Fruit fly (Drosophila melanogaster) whole organism, embryonic: ENCODE results near the gene Tis11.

Experiments
- Awh ChIP-seq: fragments of 200-800 bp; sonication (Bioruptor generic); IDR thresholded peaks from 2 replicates; pipeline ENCODE4, ENCODE4 v1.3.6; 2022; ENCODE audit warnings: missing biosample characterization, missing genetic modification characterization
- CG10274 ChIP-seq: fragments of 200-800 bp; sonication (Bioruptor generic); optimal IDR thresholded peaks from 3 replicates; lab custom pipeline; 2017; ENCODE audit warnings: missing biosample characterization, mild to moderate bottlenecking, missing genetic modification characterization
- CG12391 ChIP-seq: fragments of 200-800 bp; sonication (Bioruptor generic); optimal IDR thresholded peaks from 3 replicates; lab custom pipeline; 2018; ENCODE audit warnings: missing biosample characterization, mild to moderate bottlenecking, missing genetic modification characterization, moderate library complexity
- CG14667 ChIP-seq: fragments of 200-800 bp; sonication (Bioruptor generic); IDR thresholded peaks from 2 replicates; pipeline ENCODE4 v1.3.6; 2022; ENCODE audit warnings: missing biosample characterization, missing genetic modification characterization
- CG14860 ChIP-seq: fragments of 200-800 bp; sonication (Bioruptor generic); IDR thresholded peaks from 3 replicates; pipeline ENCODE4 v1.3.6; 2022; ENCODE audit warnings: missing biosample characterization, missing genetic modification characterization; ENCODE audit not compliant: partially characterized antibody
- CG15269 ChIP-seq: fragments of 200-800 bp; sonication (Bioruptor generic); optimal IDR thresholded peaks from 2 replicates; lab custom pipeline; 2018; ENCODE audit warnings: missing biosample characterization, mild to moderate bottlenecking, missing genetic modification characterization, moderate library complexity
- CG15479 ChIP-seq: fragments of 200-800 bp; sonication (Bioruptor generic); optimal IDR thresholded peaks from 3 replicates; lab custom pipeline; 2019; ENCODE audit warnings: missing biosample characterization, mild to moderate bottlenecking, missing genetic modification characterization, moderate library complexity
- CG17186 ChIP-seq: fragments of 200-800 bp; sonication (Bioruptor generic); optimal IDR thresholded peaks from 3 replicates; lab custom pipeline; 2017; ENCODE audit warnings: missing biosample characterization, missing genetic modification reagents, missing genetic modification characterization
- CG17359 ChIP-seq: fragments of 200-800 bp; sonication (Bioruptor generic); optimal IDR thresholded peaks from 3 replicates; lab custom pipeline; 2018; ENCODE audit warnings: missing biosample characterization, mild to moderate bottlenecking, missing genetic modification characterization, moderate library complexity
- CG17361 ChIP-seq: fragments of 200-800 bp; sonication (Bioruptor generic); IDR thresholded peaks from 3 replicates; pipeline ENCODE4 v1.3.6; 2022; ENCODE audit warnings: missing biosample characterization, missing genetic modification characterization
- CG17385 ChIP-seq: fragments of 200-800 bp; sonication (Bioruptor generic); optimal IDR thresholded peaks from 3 replicates; lab custom pipeline; 2018; ENCODE audit warnings: missing biosample characterization, mild to moderate bottlenecking, missing genetic modification characterization
- CG17568 ChIP-seq: fragments of 200-800 bp; sonication (Bioruptor generic); optimal IDR thresholded peaks from 2 replicates; lab custom pipeline; 2018; ENCODE audit warnings: missing biosample characterization, mild to moderate bottlenecking, missing genetic modification characterization, moderate library complexity
- CG18011 ChIP-seq: fragments of 200-800 bp; sonication (Bioruptor generic); optimal IDR thresholded peaks from 2 replicates; lab custom pipeline; 2017; ENCODE audit warnings: missing biosample characterization, missing genetic modification characterization, mild to moderate bottlenecking, moderate library complexity, missing genotype
- CG30403 ChIP-seq: fragments of 200-800 bp; sonication (Bioruptor generic); optimal IDR thresholded peaks from 3 replicates; lab custom pipeline; 2016; ENCODE audit warnings: missing biosample characterization, missing genetic modification characterization
- CG31224 ChIP-seq: fragments of 200-800 bp; sonication (Bioruptor generic); IDR thresholded peaks from 2 replicates; pipeline ENCODE4 v1.3.6; 2022; ENCODE audit warnings: missing biosample characterization, missing genetic modification characterization
- CG42726 ChIP-seq: fragments of 200-800 bp; sonication (Bioruptor generic); IDR thresholded peaks from 2 replicates; pipeline ENCODE4 v1.3.6; 2022; ENCODE audit warnings: missing biosample characterization, missing genetic modification characterization; ENCODE audit not compliant: partially characterized antibody
- CG43689 ChIP-seq: fragments of 200-800 bp; sonication (Bioruptor generic); IDR thresholded peaks from 2 replicates; pipeline ENCODE4 v1.3.6; 2022; ENCODE audit warnings: missing biosample characterization, missing genetic modification characterization
- CG5953 ChIP-seq: fragments of 200-800 bp; sonication (Bioruptor generic); IDR thresholded peaks from 2 replicates; pipeline ENCODE4 v1.3.6; 2022; ENCODE audit warnings: missing biosample characterization, missing genetic modification characterization
- CG6175 ChIP-seq: fragments of 200-800 bp; sonication (Bioruptor generic); IDR thresholded peaks from 3 replicates; pipeline ENCODE4 v1.3.6; 2022; ENCODE audit warnings: missing biosample characterization, missing genetic modification characterization
- CG7786 ChIP-seq: fragments of 200-800 bp; sonication (Bioruptor generic); optimal IDR thresholded peaks from 2 replicates; lab custom pipeline; 2016; ENCODE audit warnings: missing biosample characterization, missing genetic modification characterization
- CG8478 ChIP-seq: fragments of >200 bp; optimal IDR thresholded peaks from 2 replicates; lab custom pipeline; 2018
- CG9727 ChIP-seq: fragments of 200-800 bp; sonication (Bioruptor generic); optimal IDR thresholded peaks from 3 replicates; lab custom pipeline; 2017; ENCODE audit warnings: missing biosample characterization, mild to moderate bottlenecking, missing genetic modification characterization
- CG9817 ChIP-seq: fragments of 200-800 bp; sonication (Bioruptor generic); optimal IDR thresholded peaks from 2 replicates; lab custom pipeline; 2018; ENCODE audit warnings: missing biosample characterization, mild to moderate bottlenecking, missing genetic modification characterization, moderate library complexity
- CG9876 ChIP-seq: fragments of 200-800 bp; sonication (Bioruptor generic); optimal IDR thresholded peaks from 2 replicates; lab custom pipeline; 2016; ENCODE audit warnings: missing biosample characterization, missing genetic modification characterization
- Camta ChIP-seq: fragments of 200-800 bp; sonication (Bioruptor generic); optimal IDR thresholded peaks from 2 replicates; lab custom pipeline; 2016; ENCODE audit warnings: missing biosample characterization, missing genetic modification characterization
- CrebB ChIP-seq: fragments of 200-800 bp; sonication (Bioruptor generic); optimal IDR thresholded peaks from 3 replicates; lab custom pipeline; 2018; ENCODE audit warnings: missing biosample characterization, mild to moderate bottlenecking, missing genetic modification characterization
- H2.0 ChIP-seq: fragments of 200-800 bp; sonication (Bioruptor generic); IDR thresholded peaks from 2 replicates; pipeline ENCODE4 v1.3.6; 2022; ENCODE audit warnings: missing biosample characterization, missing genetic modification characterization
- Hmx ChIP-seq: fragments of 200-800 bp; sonication (Bioruptor generic); optimal IDR thresholded peaks from 2 replicates; lab custom pipeline; 2016; ENCODE audit warnings: missing biosample characterization, missing genetic modification characterization
- Jarid2 ChIP-seq: fragments of 200-800 bp; sonication (Bioruptor generic); optimal IDR thresholded peaks from 3 replicates; lab custom pipeline; 2017; ENCODE audit warnings: mild to moderate bottlenecking, missing biosample characterization, missing genetic modification reagents, missing genetic modification characterization
- Myb ChIP-seq: fragments of 200-800 bp; sonication (Bioruptor generic); optimal IDR thresholded peaks from 2 replicates; lab custom pipeline; 2016; ENCODE audit warnings: missing biosample characterization, missing genetic modification characterization
- Usf ChIP-seq: fragments of 200-800 bp; sonication (Bioruptor generic); optimal IDR thresholded peaks from 2 replicates; lab custom pipeline; 2017; ENCODE audit warnings: missing genotype, missing biosample characterization, missing genetic modification characterization
- ash1 ChIP-seq: fragments of 200-800 bp; sonication (Bioruptor generic); optimal IDR thresholded peaks from 2 replicates; lab custom pipeline; 2018; ENCODE audit warnings: missing biosample characterization, mild to moderate bottlenecking, missing genetic modification characterization
- br ChIP-seq: fragments of >200 bp; optimal IDR thresholded peaks from 2 replicates; lab custom pipeline; 2017
- grau ChIP-seq: fragments of 200-800 bp; optimal IDR thresholded peaks from 3 replicates; lab custom pipeline; 2019; ENCODE audit warnings: missing biosample characterization, mild to moderate bottlenecking, missing genetic modification characterization, moderate library complexity
- gsb ChIP-seq: fragments of 200-800 bp; sonication (Bioruptor generic); IDR thresholded peaks from 2 replicates; pipeline ENCODE4 v1.3.6; 2022; ENCODE audit warnings: missing biosample characterization, missing genetic modification characterization
- ham ChIP-seq: fragments of 200-800 bp; sonication (Bioruptor generic); IDR thresholded peaks from 2 replicates; pipeline ENCODE4 v1.3.6; 2022; ENCODE audit warnings: missing biosample characterization, missing genetic modification characterization
- hkb ChIP-seq, 2 experiments: fragments of 200-800 bp in 1 of 2; fragments of >200 bp in 1 of 2; sonication (Bioruptor generic) in 1 of 2; IDR thresholded peaks in 1 of 2; optimal IDR thresholded peaks in 1 of 2; 2 replicates each; pipeline versions ENCODE4 v1.3.6 to Lab custom; 2017 to 2022; ENCODE audit warnings: missing biosample characterization in 1 of 2, missing genetic modification characterization in 1 of 2
- insv ChIP-seq, 2 experiments: fragments of 200-800 bp; sonication (Bioruptor generic); optimal IDR thresholded peaks; 3 replicates each; lab custom pipeline; 2016 to 2018; ENCODE audit warnings: missing biosample characterization in 2 of 2, missing genetic modification characterization in 2 of 2
- jigr1 ChIP-seq: fragments of 200-800 bp; sonication (Bioruptor generic); IDR thresholded peaks from 3 replicates; pipeline ENCODE4 v1.3.6; 2022; ENCODE audit warnings: missing biosample characterization, missing genetic modification characterization
- jing ChIP-seq: fragments of 200-800 bp; sonication (Bioruptor generic); optimal IDR thresholded peaks from 2 replicates; lab custom pipeline; 2018; ENCODE audit warnings: missing biosample characterization, mild to moderate bottlenecking, missing genetic modification characterization
- knrl ChIP-seq: fragments of 200-800 bp; sonication (Bioruptor generic); IDR thresholded peaks from 3 replicates; pipeline ENCODE4 v1.3.6; 2022; ENCODE audit warnings: missing biosample characterization, missing genetic modification characterization; ENCODE audit not compliant: partially characterized antibody
- rib ChIP-seq: fragments of 200-800 bp; sonication (Bioruptor generic); IDR thresholded peaks from 2 replicates; pipeline ENCODE4 v1.3.6; 2022; ENCODE audit warnings: missing biosample characterization, missing genetic modification characterization
- run ChIP-seq: fragments of 200-800 bp; sonication (Bioruptor generic); optimal IDR thresholded peaks from 3 replicates; lab custom pipeline; 2018; ENCODE audit warnings: missing biosample characterization, mild to moderate bottlenecking, missing genetic modification characterization
- schlank ChIP-seq: fragments of 200-800 bp; sonication (Bioruptor generic); optimal IDR thresholded peaks from 2 replicates; lab custom pipeline; 2018; ENCODE audit warnings: missing biosample characterization, mild to moderate bottlenecking, missing genetic modification characterization
- scrt ChIP-seq: fragments of 200-800 bp; sonication (Bioruptor generic); optimal IDR thresholded peaks from 2 replicates; lab custom pipeline; 2018; ENCODE audit warnings: missing biosample characterization, mild to moderate bottlenecking, missing genetic modification characterization, moderate library complexity
- sd ChIP-seq: fragments of 200-800 bp; sonication (Bioruptor generic); optimal IDR thresholded peaks from 3 replicates; lab custom pipeline; 2018; ENCODE audit warnings: missing biosample characterization, mild to moderate bottlenecking, missing genetic modification characterization, moderate library complexity
- slp2 ChIP-seq: fragments of 200-800 bp; sonication (Bioruptor generic); optimal IDR thresholded peaks from 2 replicates; lab custom pipeline; 2016; ENCODE audit warnings: missing biosample characterization, missing genetic modification characterization
- tup ChIP-seq: fragments of 200-800 bp; sonication (Bioruptor generic); optimal IDR thresholded peaks from 2 replicates; lab custom pipeline; 2016; ENCODE audit warnings: missing biosample characterization, mild to moderate bottlenecking, missing genetic modification characterization, moderate library complexity
- tx ChIP-seq: fragments of 200-800 bp; sonication (Bioruptor generic); optimal IDR thresholded peaks from 2 replicates; lab custom pipeline; 2016; ENCODE audit warnings: missing biosample characterization, missing genetic modification characterization

The Tis11 gene

dm6 chrX:12669659-12670488, 10.7 kb downstream of the Tis11 start (continued):
- TF ChIP-seq CG31224 (GFP tag; lab: Robert Waterston, UW) (0 out of 2 replicates have a peak, but pooled peaks have one; percentile 39), CG9727 (GFP tag; lab: Kevin White, UChicago) (peak; percentile 34), CG5953 (GFP tag; lab: Robert Waterston, UW) (peak; percentile 25; the same call in 1 of the 2 replicates), br (lab: Kevin White, UChicago) (no peak), slp2 (GFP tag; lab: Kevin White, UChicago) (peak; percentile 26), Hmx (GFP tag; lab: Kevin White, UChicago) (no peak), CrebB (peak; percentile 64), hkb (optimal IDR thresholded peaks at IDR 0.05; lab: Kevin White, UChicago) (no peak), hkb (GFP tag; IDR thresholded peaks at IDR 0.05; lab: Robert Waterston, UW) (peak; percentile 57), CG17359 (tag; lab: Kevin White, UChicago) (peak; percentile 67), sd (tag; lab: Kevin White, UChicago) (peak; percentile 27), CG14667 (GFP tag; lab: Robert Waterston, UW) (peak; percentile 63; the same call in 1 of the 2 replicates), CG17568 (GFP tag; lab: Kevin White, UChicago) (peak; percentile 70), Awh (GFP tag; lab: Robert Waterston, UW) (no peak), CG17361 (peak; percentile 67; the same call in 2 of the 3 replicates), CG7786 (peak; percentile 76), scrt (GFP tag; lab: Kevin White, UChicago) (peak; percentile 67), Camta (GFP tag; lab: Kevin White, UChicago) (peak; percentile 11), CG8478 (lab: Kevin White, UChicago) (no peak), H2.0 (GFP tag; lab: Robert Waterston, UW) (peak; percentile 68), Myb (GFP tag; lab: Kevin White, UChicago) (peak; percentile 34), ash1 (GFP tag; lab: Kevin White, UChicago) (no peak), CG9817 (peak; percentile 76), CG15479 (GFP tag; lab: Kevin White, UChicago) (no peak), CG9876 (peak; percentile 16), run (tag; lab: Kevin White, UChicago) (no peak), CG42726 (GFP tag; lab: Robert Waterston, UW) (no peak), CG14860 (no peak), tx (peak; percentile 42), grau (peak; percentile 95), CG30403 (GFP tag; lab: Kevin White, UChicago) (peak; percentile 75), CG43689 (no peak; the same call in 1 of the 2 replicates), CG17385 (peak; percentile 75), knrl (GFP tag; lab: Robert Waterston, UW) (no peak), Usf (peak; percentile 3), CG17186 (no peak), gsb (GFP tag; lab: Robert Waterston, UW) (peak; percentile 48; the same call in 1 of the 2 replicates), rib (GFP tag; lab: Robert Waterston, UW) (no peak), CG6175 (GFP tag; lab: Robert Waterston, UW) (no peak; the same call in 2 of the 3 replicates), insv (GFP tag; optimal IDR thresholded peaks at IDR 0.05; lab: Kevin White, UChicago) (no peak), CG15269 (tag; lab: Kevin White, UChicago) (peak; percentile 78), CG18011 (peak; percentile 60), tup (GFP tag; lab: Kevin White, UChicago) (no peak), Jarid2 (GFP tag; lab: Kevin White, UChicago) (no peak), ham (GFP tag; lab: Robert Waterston, UW) (no peak), jing (GFP tag; lab: Kevin White, UChicago) (peak; percentile 33), jigr1 (no peak), CG10274 (GFP tag; lab: Kevin White, UChicago) (no peak), CG12391 (peak; percentile 64), schlank (peak; percentile 57)
